Worm (Caenorhabditis elegans) whole organism, L1 larva: ENCODE measurements around the gene F47D12.7.

Experiments
- ceh-90 ChIP-seq: sonication (generic microtip); optimal IDR thresholded peaks from 2 replicates; lab custom pipeline; 2016; ENCODE audit warnings: missing genetic modification characterization, missing compliant biosample characterization
- dpl-1 ChIP-seq, 3 experiments: fragments of 150-350 bp in 2 of 3; sonication (generic microtip) in 1 of 3; optimal IDR thresholded peaks; 2 replicates each; lab custom pipeline; 2014 to 2017; ENCODE audit warnings: missing biosample characterization in 3 of 3, missing genetic modification characterization in 3 of 3, missing genetic modification reagents in 3 of 3
- mdl-1 ChIP-seq, 2 experiments: fragments of 150-350 bp; optimal IDR thresholded peaks; 2 replicates each; lab custom pipeline; 2014 to 2017; ENCODE audit warnings: missing biosample characterization in 2 of 2, missing genetic modification characterization in 2 of 2, inconsistent platforms in 1 of 2
- nhr-237 ChIP-seq: fragments of 150-350 bp; optimal IDR thresholded peaks from 2 replicates; lab custom pipeline; 2014; ENCODE audit warnings: missing biosample characterization, missing genetic modification characterization
- nhr-77 ChIP-seq: fragments of 150-350 bp; optimal IDR thresholded peaks from 2 replicates; lab custom pipeline; 2014; ENCODE audit warnings: missing biosample characterization, missing genetic modification characterization
- snpc-4 ChIP-seq: fragments of 150-350 bp; optimal IDR thresholded peaks from 2 replicates; lab custom pipeline; 2014; ENCODE audit warnings: missing biosample characterization, missing genetic modification characterization
- unc-130 ChIP-seq: fragments of 150-350 bp; optimal IDR thresholded peaks from 2 replicates; lab custom pipeline; 2017; ENCODE audit warnings: missing biosample characterization, missing genetic modification characterization, inconsistent platforms
- ztf-11 ChIP-seq, 2 experiments: sonication (generic microtip); optimal IDR thresholded peaks; 2 replicates each; lab custom pipeline; 2016 to 2017; ENCODE audit warnings: missing genetic modification characterization in 2 of 2, missing biosample characterization in 1 of 2, missing compliant biosample characterization in 1 of 2

DNA sequence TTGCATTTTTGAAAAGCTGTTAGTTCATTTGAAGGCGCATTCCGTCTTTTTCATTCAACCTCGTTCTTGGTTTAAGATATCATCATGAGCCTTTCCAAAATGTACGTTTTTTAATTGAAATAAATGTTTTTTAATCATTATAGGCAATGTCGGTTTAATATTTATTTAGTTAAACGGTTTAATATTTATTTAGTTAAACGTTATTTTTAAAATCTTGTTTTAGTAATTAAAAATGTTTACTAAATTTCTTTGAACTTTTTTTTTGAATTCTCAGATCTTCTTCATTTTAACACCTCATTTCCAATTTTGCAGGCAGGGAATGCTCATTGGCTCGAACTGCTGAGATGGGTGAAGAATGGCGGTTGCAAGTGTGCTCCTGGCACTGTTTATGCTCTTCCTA, 13.2 kb upstream of the F47D12.7 start, which contains the start of gene gar-2:
- no peak for TF ChIP-seq nhr-77
- no peak for TF ChIP-seq unc-130 (tag; lab: Kevin White, UChicago)
- no peak for TF ChIP-seq dpl-1 (GFP tag; optimal IDR thresholded peaks at IDR 0.05; lab: Kevin White, UChicago)
- no peak for TF ChIP-seq nhr-237 (tag; lab: Kevin White, UChicago)
- no peak for TF ChIP-seq mdl-1 (tag; optimal IDR thresholded peaks at IDR 0.05; lab: Kevin White, UChicago)
- TF ChIP-seq ztf-11 (tag; optimal IDR thresholded peaks at IDR 0.05; lab: Kevin White, UChicago) = no peak
- no peak for TF ChIP-seq ceh-90 (tag; lab: Kevin White, UChicago)
- TF ChIP-seq snpc-4 (tag; lab: Kevin White, UChicago) = no peak
